Worm (Caenorhabditis elegans) whole organism, L1 larva: ENCODE data around the gene srg-5.

Experiments
- ama-1 ChIP-seq: fragments of 150-350 bp; optimal IDR thresholded peaks from 2 replicates; lab custom pipeline; 2014
- blmp-1 ChIP-seq: fragments of 150-350 bp; optimal IDR thresholded peaks from 2 replicates; lab custom pipeline; 2014; ENCODE audit warnings: missing biosample characterization, missing genetic modification characterization
- efl-1 ChIP-seq, 4 experiments: fragments of 150-350 bp; optimal IDR thresholded peaks in 3 of 4; peaks in 1 of 4; 1 replicate in 1 of 4; 2 replicates in 3 of 4; lab custom pipeline; 2014; ENCODE audit warnings: missing biosample characterization in 2 of 4, missing genetic modification characterization in 2 of 4, missing genetic modification reagents in 2 of 4
- elt-2 ChIP-seq: sonication (generic microtip); optimal IDR thresholded peaks from 2 replicates; lab custom pipeline; 2016; ENCODE audit warnings: missing genetic modification characterization, mild to moderate bottlenecking, inconsistent platforms, missing compliant biosample characterization, missing genetic modification reagents
- nhr-11 ChIP-seq: fragments of 150-350 bp; optimal IDR thresholded peaks from 2 replicates; lab custom pipeline; 2014; ENCODE audit warnings: missing biosample characterization, missing genetic modification characterization
- nhr-19 ChIP-seq: fragments of 200-800 bp; sonication (Bioruptor generic); conservative IDR thresholded peaks from 2 replicates; pipeline ENCODE4 v1.3.6; 2022; ENCODE audit warnings: missing genetic modification characterization, missing compliant biosample characterization
- nhr-76 ChIP-seq: sonication (generic microtip); optimal IDR thresholded peaks from 2 replicates; lab custom pipeline; 2017; ENCODE audit warnings: missing biosample characterization, missing genetic modification characterization
- nhr-77 ChIP-seq: fragments of 150-350 bp; optimal IDR thresholded peaks from 2 replicates; lab custom pipeline; 2014; ENCODE audit warnings: missing biosample characterization, missing genetic modification characterization
- rnt-1 ChIP-seq: sonication (generic microtip); optimal IDR thresholded peaks from 2 replicates; lab custom pipeline; 2016; ENCODE audit warnings: mild to moderate bottlenecking, missing genetic modification characterization, moderate library complexity, missing compliant biosample characterization
- unc-30 ChIP-seq: sonication (generic microtip); optimal IDR thresholded peaks from 2 replicates; lab custom pipeline; 2017; ENCODE audit warnings: missing biosample characterization, missing genetic modification characterization

DNA sequence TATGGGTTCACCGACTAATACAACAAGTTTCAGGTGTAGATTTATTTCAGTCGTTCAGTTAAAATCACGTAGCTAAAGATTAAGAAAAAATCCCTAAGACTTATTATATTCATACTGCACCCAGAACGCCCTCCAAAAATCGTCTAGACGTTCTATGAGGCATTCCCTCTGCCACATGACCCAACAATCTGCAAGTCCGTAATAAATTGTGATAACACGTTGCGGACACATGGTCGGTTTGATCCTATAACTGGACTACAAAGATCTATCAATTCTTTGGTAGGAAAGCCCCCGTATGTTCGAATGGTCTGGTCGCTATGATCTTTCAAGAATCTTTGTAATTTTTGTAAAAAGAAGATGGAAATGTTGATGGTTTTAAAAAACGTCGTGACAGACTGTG lies 48.4 kb downstream of the srg-5 start:
- no peak for TF ChIP-seq nhr-77 (tag; lab: Kevin White, UChicago)
- peak; percentile 76 for TF ChIP-seq blmp-1 (tag; lab: Kevin White, UChicago)
- TF ChIP-seq nhr-19 (GFP tag; lab: Robert Waterston, UW): peak; percentile 67
- TF ChIP-seq rnt-1 (tag; lab: Kevin White, UChicago): no peak
- TF ChIP-seq nhr-11 (tag; lab: Kevin White, UChicago): no peak
- no peak for TF ChIP-seq nhr-76 (tag; lab: Kevin White, UChicago)
- no peak for TF ChIP-seq ama-1 (lab: Kevin White, UChicago)
- no peak for TF ChIP-seq unc-30
- no peak for TF ChIP-seq efl-1 (optimal IDR thresholded peaks at IDR 0.05; lab: Kevin White, UChicago)
- TF ChIP-seq efl-1 (GFP tag; optimal IDR thresholded peaks at IDR 0.05 in 1 of 2; lab: Kevin White, UChicago): no peak
- TF ChIP-seq elt-2 (tag; lab: Kevin White, UChicago): no peak
